Worm (Caenorhabditis elegans): ENCODE data around the gene mrp-5.
A peak's percentile ranks its signal among the peaks of the same experiment; 100 is the strongest.

mrp-5 gene

DNA sequence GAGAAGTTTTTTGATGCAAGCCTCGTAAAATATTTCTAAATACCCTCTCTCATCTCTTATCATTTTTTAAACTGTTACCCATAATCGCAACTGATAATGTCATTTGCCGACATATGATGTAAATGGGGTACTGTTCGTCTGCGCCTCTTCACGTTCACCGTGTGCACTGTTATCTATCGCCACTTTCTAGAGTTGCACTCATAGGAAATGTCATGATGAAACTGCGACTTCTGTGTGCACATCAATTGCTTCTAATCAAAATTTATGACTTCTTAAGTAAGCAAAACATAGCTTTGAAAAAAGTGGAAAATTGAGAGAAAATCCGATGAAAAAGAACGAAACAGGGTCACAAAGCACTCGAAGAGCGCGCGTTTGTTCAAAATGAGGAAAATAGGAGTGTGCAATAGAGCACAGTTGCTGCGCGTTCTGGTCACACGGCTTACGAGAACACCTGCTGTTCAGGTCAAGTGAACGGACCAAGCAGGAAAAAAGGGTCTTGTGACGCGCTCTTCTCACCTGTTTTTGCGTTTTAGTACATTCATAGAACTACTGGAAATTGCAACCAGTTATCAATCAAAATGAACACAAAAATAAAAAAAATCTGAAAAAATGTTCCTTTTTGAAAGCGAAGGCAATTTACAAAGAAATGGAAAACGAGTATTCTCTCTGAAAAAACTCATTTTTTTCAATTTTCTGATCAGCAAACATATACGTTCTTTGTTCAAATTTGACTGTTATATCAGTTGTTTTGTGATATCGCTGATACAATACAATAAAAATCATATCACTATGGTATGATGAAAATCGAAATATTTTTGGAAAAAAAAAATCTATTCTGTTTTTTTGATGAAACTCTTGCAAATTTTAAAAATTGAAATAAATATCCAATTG is 592 bp upstream of the mrp-5 start (continued):
- peak; percentile 30; the same call in 1 of the 2 replicates for TF ChIP-seq madf-9 (GFP tag; conservative IDR thresholded peaks at IDR 0.05)
- 0 out of 2 replicates have a peak, but pooled peaks have one; percentile 38 for TF ChIP-seq hmg-1.1 (GFP tag; IDR thresholded peaks at IDR 0.05)
- peak; percentile 31 for TF ChIP-seq mep-1 (tag; optimal IDR thresholded peaks at IDR 0.05)
- TF ChIP-seq dmd-6 (GFP tag; IDR thresholded peaks at IDR 0.05), result peak; percentile 86
- 0 out of 2 replicates have a peak, but pooled peaks have one; percentile 57 for TF ChIP-seq tra-1 (GFP tag; IDR thresholded peaks at IDR 0.05)
- TF ChIP-seq nhr-48 (tag; optimal IDR thresholded peaks at IDR 0.05), result peak; percentile 82
- no peak for TF ChIP-seq ceh-62 (tag; optimal IDR thresholded peaks at IDR 0.05)
- peak; percentile 78 for TF ChIP-seq nhr-28 (tag; optimal IDR thresholded peaks at IDR 0.05)
- TF ChIP-seq lin-38 (GFP tag; IDR thresholded peaks at IDR 0.05), result peak; percentile 70
- no peak for TF ChIP-seq sdz-12 (GFP tag; optimal IDR thresholded peaks at IDR 0.05)
- peak; percentile 11 to 93 for TF ChIP-seq unc-62 (GFP tag; optimal IDR thresholded peaks at IDR 0.05 in 1 of 2)
- TF ChIP-seq unc-62 (tag; optimal IDR thresholded peaks at IDR 0.05), result no peak
- peak; percentile 52 for TF ChIP-seq T20F7.1 (GFP tag; optimal IDR thresholded peaks at IDR 0.05)
- peak; percentile 36 for TF ChIP-seq aha-1 (tag)
- TF ChIP-seq dmd-8 (GFP tag; IDR thresholded peaks at IDR 0.05), result no peak
- peak in 1 of 2 experiments; percentile 42 for TF ChIP-seq lsy-2 (tag; optimal IDR thresholded peaks at IDR 0.05)
- TF ChIP-seq dve-1 (tag; optimal IDR thresholded peaks at IDR 0.05; ENCODE audit: insufficient read depth), result peak; percentile 84
- no peak for TF ChIP-seq nhr-11 (tag; optimal IDR thresholded peaks at IDR 0.05)
- TF ChIP-seq hif-1 (tag; optimal IDR thresholded peaks at IDR 0.05), result peak in 1 of 2 experiments; percentile 11
- TF ChIP-seq mxl-3 (GFP tag; optimal IDR thresholded peaks at IDR 0.05), result peak; percentile 32
- no peak for TF ChIP-seq unc-39 (tag; optimal IDR thresholded peaks at IDR 0.05)
- peak; percentile 98 for TF ChIP-seq ztf-7 (tag; optimal IDR thresholded peaks at IDR 0.05)
- TF ChIP-seq nhr-102 (tag; optimal IDR thresholded peaks at IDR 0.05), result peak; percentile 71

DNA sequence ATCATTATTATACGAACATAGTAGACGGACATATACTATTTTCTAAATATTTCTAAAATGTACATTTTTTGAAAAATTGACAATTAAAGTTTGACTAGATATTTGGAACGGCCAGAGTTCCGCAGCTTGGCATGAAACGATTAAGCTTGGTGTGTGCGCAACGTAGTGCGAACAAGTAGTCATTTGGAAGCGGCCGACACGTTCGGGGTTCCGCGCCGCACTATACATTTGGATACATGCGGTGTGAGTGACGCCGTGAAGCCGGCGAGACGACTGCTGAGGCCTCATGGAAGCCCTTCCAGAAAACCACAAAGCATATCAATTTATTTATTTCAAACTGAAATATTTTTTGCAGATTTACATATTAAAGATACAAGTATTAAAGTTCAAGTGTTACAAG is 7.9 kb downstream of the mrp-5 start:
- TF ChIP-seq snpc-4 (tag; optimal IDR thresholded peaks at IDR 0.05) (peak; percentile 75), gei-8 (GFP tag; optimal IDR thresholded peaks at IDR 0.05) (no peak), unc-62 (GFP tag; optimal IDR thresholded peaks at IDR 0.05 in 1 of 2) (peak in 1 of 2 experiments; percentile 34), unc-62 (tag; optimal IDR thresholded peaks at IDR 0.05) (no peak), pha-4 (GFP tag; IDR thresholded peaks at IDR 0.05) (peak; percentile 20; the same call in 1 of the 2 replicates), pha-4 (tag; optimal IDR thresholded peaks at IDR 0.05) (no peak), lin-29 (GFP tag; IDR thresholded peaks at IDR 0.05) (no peak), nhr-42 (GFP tag; IDR thresholded peaks at IDR 0.05) (peak; percentile 31; the same call in 1 of the 2 replicates), Y48G9A.11 (GFP tag; IDR thresholded peaks at IDR 0.05) (0 out of 2 replicates have a peak, but pooled peaks have one; percentile 24), R02D3.7 (tag; optimal IDR thresholded peaks at IDR 0.05) (no peak)

DNA sequence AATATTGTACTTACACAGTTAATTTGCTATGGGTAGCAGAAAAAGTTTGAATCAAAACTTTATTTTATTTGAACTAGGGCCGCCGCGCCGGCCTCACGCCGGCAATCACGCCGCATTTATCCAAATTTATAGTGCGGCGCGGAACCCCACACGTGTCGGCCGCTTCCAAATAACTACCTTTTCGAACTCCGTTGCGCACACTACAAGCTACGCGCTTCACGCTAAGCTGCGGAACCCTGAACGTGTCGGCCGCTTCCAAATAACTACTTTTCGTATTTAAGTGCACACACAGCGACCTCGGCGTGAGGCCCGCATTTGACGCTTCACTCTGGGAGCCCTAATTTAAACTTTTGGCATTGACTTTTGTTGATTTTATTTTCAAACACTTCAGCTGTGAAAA is 14.7 kb downstream of the mrp-5 start:
- TF ChIP-seq set-16 (GFP tag; IDR thresholded peaks at IDR 0.05) (peak; percentile 25; the same call in 1 of the 2 replicates), ZK337.2 (GFP tag; IDR thresholded peaks at IDR 0.05) (no peak)

DNA sequence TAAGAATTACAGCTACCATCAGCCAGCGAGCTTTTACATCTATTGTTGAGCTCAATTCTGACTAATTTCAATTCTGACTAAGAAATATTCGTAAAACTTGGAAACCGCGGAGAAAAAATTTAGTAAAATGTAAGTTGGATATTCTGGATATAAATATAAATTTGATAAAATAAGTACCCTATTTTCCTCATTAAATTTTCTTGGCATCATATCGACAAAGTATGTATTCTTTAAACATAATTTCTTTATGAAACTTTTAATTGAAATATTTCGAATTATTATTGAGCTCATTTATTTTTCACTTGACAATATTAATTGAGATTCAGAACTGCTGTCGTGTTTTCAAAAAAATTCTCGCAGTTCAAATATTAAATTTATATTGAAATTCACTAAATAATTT is 16.6 kb downstream of the mrp-5 start:
- TF ChIP-seq ceh-82 (tag; optimal IDR thresholded peaks at IDR 0.05) (no peak), unc-62 (GFP tag; optimal IDR thresholded peaks at IDR 0.05 in 1 of 2) (peak in 1 of 2 experiments; percentile 92), unc-62 (tag; optimal IDR thresholded peaks at IDR 0.05) (no peak)

Data from whole organism, L4 larva.